Worm (Caenorhabditis elegans) whole organism, mixed stage, embryonic: ENCODE data around the gene F26D11.13.

Experiments used
- drap-1 ChIP-seq: fragments of 200-800 bp; sonication (Bioruptor generic); optimal IDR thresholded peaks from 3 replicates; lab custom pipeline; 2018; ENCODE audit warnings: mild to moderate bottlenecking, missing genetic modification characterization, missing compliant biosample characterization
- nhr-76 ChIP-seq: sonication (generic microtip); optimal IDR thresholded peaks from 2 replicates; lab custom pipeline; 2017; ENCODE audit warnings: missing biosample characterization, missing genetic modification characterization

DNA sequence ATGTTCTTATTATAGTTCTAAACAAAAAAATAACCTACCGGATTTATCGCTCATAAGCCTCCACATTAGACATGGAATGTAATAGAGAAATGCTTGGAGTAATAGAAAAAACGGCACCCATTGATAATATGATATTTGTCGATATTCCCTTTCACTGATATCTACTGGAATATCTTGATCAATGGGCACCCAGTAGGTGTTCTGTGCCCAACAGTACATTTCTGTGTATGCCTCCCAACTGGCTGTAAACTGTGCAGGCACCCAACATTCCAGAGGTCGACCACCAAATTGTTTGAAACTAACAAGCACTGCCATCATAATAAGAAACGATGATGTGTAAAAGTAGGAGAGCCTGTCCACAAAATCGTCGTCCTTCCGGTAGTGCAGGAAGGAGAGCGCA, 10.0 kb upstream of the F26D11.13 start:
- TF ChIP-seq drap-1 (GFP tag; lab: Kevin White, UChicago) (no peak), nhr-76 (no peak)
